Fruit fly (Drosophila melanogaster): ENCODE results near the gene CG6154.
A peak's percentile ranks its signal among the peaks of the same experiment; 100 is the strongest.

CG6154 gene

dm6 chr3R:26222123-26222651, 40.3 kb upstream of the CG6154 start (continued):
- peak; percentile 50 for TF ChIP-seq sd (tag; optimal IDR thresholded peaks at IDR 0.05)
- TF ChIP-seq CG31365 (tag; optimal IDR thresholded peaks at IDR 0.05), result no peak
- TF ChIP-seq CG2202 (tag; optimal IDR thresholded peaks at IDR 0.05), result peak; percentile 11
- TF ChIP-seq row (GFP tag; IDR thresholded peaks at IDR 0.05), result no peak
- TF ChIP-seq onecut (GFP tag; IDR thresholded peaks at IDR 0.05), result no peak
- no peak for TF ChIP-seq jumu (GFP tag; optimal IDR thresholded peaks at IDR 0.05)
- TF ChIP-seq Deaf1 (tag; optimal IDR thresholded peaks at IDR 0.05), result no peak
- no peak for TF ChIP-seq CG6272 (GFP tag; IDR thresholded peaks at IDR 0.05)
- no peak for TF ChIP-seq sim (GFP tag; IDR thresholded peaks at IDR 0.05)
- no peak for TF ChIP-seq CG8359 (GFP tag; optimal IDR thresholded peaks at IDR 0.05; ENCODE audit: borderline replicate concordance)
- TF ChIP-seq CG11247 (GFP tag; IDR thresholded peaks at IDR 0.05), result no peak
- TF ChIP-seq CG10565 (GFP tag; optimal IDR thresholded peaks at IDR 0.05), result no peak
- peak; percentile 13 for TF ChIP-seq CG12071 (GFP tag; optimal IDR thresholded peaks at IDR 0.05)
- no peak for TF ChIP-seq CG6689 (GFP tag; IDR thresholded peaks at IDR 0.05)
- TF ChIP-seq bsh (GFP tag; optimal IDR thresholded peaks at IDR 0.05), result peak in 1 of 2 experiments; percentile 14
- TF ChIP-seq jing (GFP tag; optimal IDR thresholded peaks at IDR 0.05), result no peak
- no peak for TF ChIP-seq sima (GFP tag; optimal IDR thresholded peaks at IDR 0.05)
- peak; percentile 13 for TF ChIP-seq CG1603 (tag; optimal IDR thresholded peaks at IDR 0.05)
- TF ChIP-seq CG18599 (GFP tag; optimal IDR thresholded peaks at IDR 0.05), result peak; percentile 19
- peak; percentile 3 for TF ChIP-seq tap (tag; optimal IDR thresholded peaks at IDR 0.05)
- TF ChIP-seq ap (GFP tag; IDR thresholded peaks at IDR 0.05), result no peak
- TF ChIP-seq sug (tag; optimal IDR thresholded peaks at IDR 0.05), result peak; percentile 35
- no peak for TF ChIP-seq scrt (GFP tag; optimal IDR thresholded peaks at IDR 0.05)
- no peak for TF ChIP-seq wdn (GFP tag; IDR thresholded peaks at IDR 0.05)
- no peak for TF ChIP-seq eyg (GFP tag; optimal IDR thresholded peaks at IDR 0.05)
- no peak for TF ChIP-seq Fer1 (GFP tag; optimal IDR thresholded peaks at IDR 0.05)
- TF ChIP-seq chif (GFP tag; optimal IDR thresholded peaks at IDR 0.05), result no peak
- TF ChIP-seq Sry-δ (GFP tag; optimal IDR thresholded peaks at IDR 0.05), result no peak
- TF ChIP-seq NfI (GFP tag; optimal IDR thresholded peaks at IDR 0.05), result no peak
- no peak for TF ChIP-seq CG11093 (GFP tag; IDR thresholded peaks at IDR 0.05)
- TF ChIP-seq CG11723 (GFP tag; optimal IDR thresholded peaks at IDR 0.05), result no peak
- TF ChIP-seq CG7357 (GFP tag; IDR thresholded peaks at IDR 0.05), result no peak
- TF ChIP-seq CG3847 (GFP tag; IDR thresholded peaks at IDR 0.05), result no peak
- no peak for TF ChIP-seq Hey (tag; optimal IDR thresholded peaks at IDR 0.05)
- TF ChIP-seq CG15601 (tag; optimal IDR thresholded peaks at IDR 0.05), result peak; percentile 40
- TF ChIP-seq Hr78 (GFP tag; optimal IDR thresholded peaks at IDR 0.05), result peak in 1 of 2 experiments; percentile 46
- TF ChIP-seq CG1233 (GFP tag; optimal IDR thresholded peaks at IDR 0.05), result peak; percentile 25
- no peak for TF ChIP-seq crol (GFP tag; IDR thresholded peaks at IDR 0.05)
- no peak for TF ChIP-seq ttk (GFP tag; IDR thresholded peaks at IDR 0.05)
- TF ChIP-seq Pdp1 (GFP tag; optimal IDR thresholded peaks at IDR 0.05), result peak in 1 of 2 experiments; percentile 6
- TF ChIP-seq CG1529 (GFP tag; optimal IDR thresholded peaks at IDR 0.05), result peak; percentile 8
- no peak for TF ChIP-seq nom (GFP tag; optimal IDR thresholded peaks at IDR 0.05)
- TF ChIP-seq Antp (GFP tag; optimal IDR thresholded peaks at IDR 0.05), result no peak
- peak; percentile 12 for TF ChIP-seq CG3281 (GFP tag; optimal IDR thresholded peaks at IDR 0.05)
- TF ChIP-seq h (optimal IDR thresholded peaks at IDR 0.05), result no peak
- no peak for TF ChIP-seq Mrtf (GFP tag; IDR thresholded peaks at IDR 0.05)
- TF ChIP-seq lab (GFP tag; optimal IDR thresholded peaks at IDR 0.05), result peak; percentile 42
- no peak for TF ChIP-seq ewg (GFP tag; optimal IDR thresholded peaks at IDR 0.05)
- TF ChIP-seq CG1647 (GFP tag; optimal IDR thresholded peaks at IDR 0.05), result no peak
- TF ChIP-seq E2f2 (GFP tag; IDR thresholded peaks at IDR 0.05), result no peak
- no peak for TF ChIP-seq Dbx (GFP tag; IDR thresholded peaks at IDR 0.05)

Measured in whole organism, embryonic.